Worm (Caenorhabditis elegans): Measurements from ENCODE around the gene sma-2.

sma-2 gene

ce11 chrIII:8797211-8797733, 47.8 kb downstream of the sma-2 start:
- no peak for TF ChIP-seq nhr-28 (tag; optimal IDR thresholded peaks at IDR 0.05)
- TF ChIP-seq fkh-10 (GFP tag; optimal IDR thresholded peaks at IDR 0.05) = peak; percentile 73
- TF ChIP-seq nhr-43 (tag; optimal IDR thresholded peaks at IDR 0.05; ENCODE audit: poor library complexity, severe bottlenecking) = peak; percentile 87
- TF ChIP-seq ztf-11 (tag; optimal IDR thresholded peaks at IDR 0.05) = no peak
- no peak for TF ChIP-seq nhr-67 (tag; optimal IDR thresholded peaks at IDR 0.05)
- TF ChIP-seq pqm-1 (tag; optimal IDR thresholded peaks at IDR 0.05) = peak; percentile 96
- peak; percentile 75 for TF ChIP-seq snpc-4 (tag; optimal IDR thresholded peaks at IDR 0.05)
- no peak for TF ChIP-seq nhr-237 (tag; optimal IDR thresholded peaks at IDR 0.05)
- TF ChIP-seq ama-1 (optimal IDR thresholded peaks at IDR 0.05) = no peak
- TF ChIP-seq nfya-1 (tag; optimal IDR thresholded peaks at IDR 0.05; ENCODE audit: insufficient read depth) = peak; percentile 89
- no peak for TF ChIP-seq ceh-16 (tag; optimal IDR thresholded peaks at IDR 0.05)
- no peak for TF ChIP-seq eor-1 (tag; optimal IDR thresholded peaks at IDR 0.05)
- peak; percentile 92 for TF ChIP-seq nhr-25 (tag; optimal IDR thresholded peaks at IDR 0.05)
- peak; percentile 18 for TF ChIP-seq nhr-77 (tag; optimal IDR thresholded peaks at IDR 0.05)
- TF ChIP-seq mml-1 (tag; optimal IDR thresholded peaks at IDR 0.05) = no peak
- TF ChIP-seq elt-2 (tag; optimal IDR thresholded peaks at IDR 0.05) = peak; percentile 96
- peak; percentile 43 for TF ChIP-seq fos-1 (tag; optimal IDR thresholded peaks at IDR 0.05)
- TF ChIP-seq nhr-76 (tag; optimal IDR thresholded peaks at IDR 0.05) = peak; percentile 36
- TF ChIP-seq lsy-12 (tag; optimal IDR thresholded peaks at IDR 0.05) = peak; percentile 81
- TF ChIP-seq jun-1 (tag; optimal IDR thresholded peaks at IDR 0.05) = peak; percentile 94
- peak; percentile 42 for TF ChIP-seq ceh-82 (tag; optimal IDR thresholded peaks at IDR 0.05)
- TF ChIP-seq elt-1 (tag; optimal IDR thresholded peaks at IDR 0.05) = peak; percentile 59
- no peak for TF ChIP-seq nhr-12 (tag; optimal IDR thresholded peaks at IDR 0.05)
- TF ChIP-seq ZK546.5 (tag; optimal IDR thresholded peaks at IDR 0.05) = no peak
- no peak for TF ChIP-seq daf-12 (tag; optimal IDR thresholded peaks at IDR 0.05)
- TF ChIP-seq R02D3.7 (tag; optimal IDR thresholded peaks at IDR 0.05) = peak; percentile 44
- peak; percentile 90 for TF ChIP-seq mdl-1 (tag; optimal IDR thresholded peaks at IDR 0.05)
- TF ChIP-seq fkh-2 (tag; optimal IDR thresholded peaks at IDR 0.05) = no peak
- peak; percentile 68 for TF ChIP-seq hmg-11 (tag; optimal IDR thresholded peaks at IDR 0.05)
- TF ChIP-seq lin-39 (tag; optimal IDR thresholded peaks at IDR 0.05) = peak; percentile 93
- no peak for TF ChIP-seq unc-39 (tag; optimal IDR thresholded peaks at IDR 0.05)
- TF ChIP-seq egl-5 (tag; optimal IDR thresholded peaks at IDR 0.05) = peak; percentile 34
- no peak for TF ChIP-seq ceh-9 (tag; optimal IDR thresholded peaks at IDR 0.05)
- no peak for TF ChIP-seq aly-2 (tag; optimal IDR thresholded peaks at IDR 0.05)
- peak; percentile 43 for TF ChIP-seq pha-4 (tag; optimal IDR thresholded peaks at IDR 0.05)
- TF ChIP-seq sea-2 (GFP tag; optimal IDR thresholded peaks at IDR 0.05) = peak; percentile 14
- TF ChIP-seq unc-62 (GFP tag; optimal IDR thresholded peaks at IDR 0.05) = peak; percentile 71
- TF ChIP-seq nhr-11 (tag; optimal IDR thresholded peaks at IDR 0.05) = peak; percentile 5
- TF ChIP-seq elt-3 (tag; optimal IDR thresholded peaks at IDR 0.05) = peak in 1 of 3 experiments; percentile 74
- TF ChIP-seq tbx-2 (tag; optimal IDR thresholded peaks at IDR 0.05) = peak; percentile 75
- peak; percentile 83 for TF ChIP-seq ceh-28 (tag; optimal IDR thresholded peaks at IDR 0.05)
- peak; percentile 27 for TF ChIP-seq egl-27 (tag; optimal IDR thresholded peaks at IDR 0.05)
- TF ChIP-seq lin-15B (tag; optimal IDR thresholded peaks at IDR 0.05) = peak; percentile 49
- peak; percentile 68 for TF ChIP-seq nhr-23 (tag; optimal IDR thresholded peaks at IDR 0.05)
- no peak for TF ChIP-seq ztf-4 (tag; optimal IDR thresholded peaks at IDR 0.05)
- TF ChIP-seq skn-1 (tag; optimal IDR thresholded peaks at IDR 0.05) = peak; percentile 76
- no peak for TF ChIP-seq zag-1 (tag; optimal IDR thresholded peaks at IDR 0.05)
